Fruit fly (Drosophila melanogaster) whole organism, embryonic: ENCODE measurements around the gene cmet.

Experiments
- Awh ChIP-seq: fragments of 200-800 bp; sonication (Bioruptor generic); IDR thresholded peaks from 2 replicates; pipeline ENCODE4, ENCODE4 v1.3.6; 2022; ENCODE audit warnings: missing biosample characterization, missing genetic modification characterization
- B-H2 ChIP-seq: fragments of 200-800 bp; sonication (Bioruptor generic); optimal IDR thresholded peaks from 2 replicates; lab custom pipeline; 2018; ENCODE audit warnings: missing biosample characterization, mild to moderate bottlenecking, missing genetic modification characterization
- Bgb ChIP-seq: fragments of 200-800 bp; sonication (Bioruptor generic); IDR thresholded peaks from 2 replicates; pipeline ENCODE4 v1.3.6; 2022; ENCODE audit warnings: missing biosample characterization, missing genetic modification characterization; ENCODE audit not compliant: partially characterized antibody
- CG10147 ChIP-seq: fragments of 200-800 bp; sonication (Bioruptor generic); optimal IDR thresholded peaks from 2 replicates; lab custom pipeline; 2019; ENCODE audit warnings: missing biosample characterization, mild to moderate bottlenecking, missing genetic modification characterization, moderate library complexity
- CG10431 ChIP-seq: fragments of 200-800 bp; sonication (Bioruptor generic); optimal IDR thresholded peaks from 3 replicates; lab custom pipeline; 2018; ENCODE audit warnings: missing biosample characterization, mild to moderate bottlenecking, missing genetic modification characterization
- CG12744 ChIP-seq: fragments of 200-800 bp; sonication (Bioruptor generic); optimal IDR thresholded peaks from 2 replicates; lab custom pipeline; 2016; ENCODE audit warnings: missing biosample characterization, missing genetic modification characterization
- CG12769 ChIP-seq: fragments of 200-800 bp; sonication (Bioruptor generic); optimal IDR thresholded peaks from 2 replicates; lab custom pipeline; 2019; ENCODE audit warnings: missing biosample characterization, mild to moderate bottlenecking, missing genetic modification characterization, moderate library complexity
- CG13296 ChIP-seq: fragments of 200-800 bp; sonication (Bioruptor generic); optimal IDR thresholded peaks from 3 replicates; lab custom pipeline; 2018; ENCODE audit warnings: missing biosample characterization, mild to moderate bottlenecking, missing genetic modification characterization
- CG15479 ChIP-seq: fragments of 200-800 bp; sonication (Bioruptor generic); optimal IDR thresholded peaks from 3 replicates; lab custom pipeline; 2019; ENCODE audit warnings: missing biosample characterization, mild to moderate bottlenecking, missing genetic modification characterization, moderate library complexity
- CG17361 ChIP-seq: fragments of 200-800 bp; sonication (Bioruptor generic); IDR thresholded peaks from 3 replicates; pipeline ENCODE4 v1.3.6; 2022; ENCODE audit warnings: missing biosample characterization, missing genetic modification characterization
- CG18476 ChIP-seq: fragments of 200-800 bp; sonication (Bioruptor generic); optimal IDR thresholded peaks from 2 replicates; lab custom pipeline; 2016; ENCODE audit warnings: missing biosample characterization, mild to moderate bottlenecking, missing genetic modification characterization
- CG3163 ChIP-seq: fragments of 200-800 bp; sonication (Bioruptor generic); optimal IDR thresholded peaks from 3 replicates; lab custom pipeline; 2016; ENCODE audit warnings: missing biosample characterization, missing genetic modification characterization
- CG32767 ChIP-seq: fragments of 200-800 bp; sonication (Bioruptor generic); IDR thresholded peaks from 2 replicates; pipeline ENCODE4 v1.3.6; 2022; ENCODE audit warnings: missing biosample characterization, missing genetic modification characterization
- CG4328 ChIP-seq: fragments of 200-800 bp; sonication (Bioruptor generic); optimal IDR thresholded peaks from 3 replicates; lab custom pipeline; 2017; ENCODE audit warnings: missing biosample characterization, missing genetic modification reagents, missing genetic modification characterization
- CG4360 ChIP-seq: fragments of 200-800 bp; sonication (Bioruptor generic); IDR thresholded peaks from 2 replicates; pipeline ENCODE4 v1.3.6; 2022; ENCODE audit warnings: missing biosample characterization, missing genetic modification characterization
- CG4424 ChIP-seq: fragments of 200-800 bp; sonication (Bioruptor generic); optimal IDR thresholded peaks from 3 replicates; lab custom pipeline; 2016; ENCODE audit warnings: missing biosample characterization, missing genetic modification characterization
- CG4730 ChIP-seq: fragments of 200-800 bp; sonication (Bioruptor generic); IDR thresholded peaks from 2 replicates; pipeline ENCODE4 v1.3.6; 2022; ENCODE audit warnings: missing biosample characterization, missing genetic modification characterization
- CG6689 ChIP-seq: fragments of 200-800 bp; sonication (Bioruptor generic); IDR thresholded peaks from 2 replicates; pipeline ENCODE4 v1.3.6; 2022; ENCODE audit warnings: missing biosample characterization, missing genetic modification characterization
- CG7839 ChIP-seq: fragments of 200-800 bp; sonication (Bioruptor generic); optimal IDR thresholded peaks from 3 replicates; lab custom pipeline; 2018; ENCODE audit warnings: missing biosample characterization, mild to moderate bottlenecking, missing genetic modification characterization, moderate library complexity
- CG8359 ChIP-seq: fragments of 200-800 bp; sonication (Bioruptor generic); optimal IDR thresholded peaks from 2 replicates; lab custom pipeline; 2017; ENCODE audit warnings: missing biosample characterization, mild to moderate bottlenecking, missing genetic modification characterization, borderline replicate concordance
- CG8478 ChIP-seq: fragments of >200 bp; optimal IDR thresholded peaks from 2 replicates; lab custom pipeline; 2018
- CG9797 ChIP-seq: fragments of 200-800 bp; sonication (Bioruptor generic); optimal IDR thresholded peaks from 3 replicates; lab custom pipeline; 2018; ENCODE audit warnings: missing biosample characterization, mild to moderate bottlenecking, missing genetic modification characterization
- Dbx ChIP-seq: fragments of 200-800 bp; sonication (Bioruptor generic); IDR thresholded peaks from 3 replicates; pipeline ENCODE4 v1.3.6; 2022; ENCODE audit warnings: missing biosample characterization, missing genetic modification characterization
- Eip74EF ChIP-seq, 2 experiments: fragments of 200-800 bp in 1 of 2; fragments of >200 bp in 1 of 2; sonication (Bioruptor generic) in 1 of 2; optimal IDR thresholded peaks; 2 replicates each; lab custom pipeline; 2017 to 2019; ENCODE audit warnings: missing biosample characterization in 2 of 2, missing genetic modification characterization in 2 of 2, mild to moderate bottlenecking in 1 of 2, moderate library complexity in 1 of 2
- Fer3 ChIP-seq: fragments of 200-800 bp; sonication (Bioruptor generic); optimal IDR thresholded peaks from 2 replicates; lab custom pipeline; 2018; ENCODE audit warnings: missing biosample characterization, mild to moderate bottlenecking, missing genetic modification characterization, moderate library complexity
- H15 ChIP-seq: fragments of 200-800 bp; sonication (Bioruptor generic); IDR thresholded peaks from 3 replicates; pipeline ENCODE4 v1.3.6; 2022; ENCODE audit warnings: missing biosample characterization, missing genetic modification characterization
- Hr3 ChIP-seq: fragments of 200-800 bp; sonication (Bioruptor generic); optimal IDR thresholded peaks from 3 replicates; lab custom pipeline; 2016; ENCODE audit warnings: missing biosample characterization, missing genetic modification characterization
- Mrtf ChIP-seq: fragments of 200-800 bp; sonication (Bioruptor generic); IDR thresholded peaks from 3 replicates; pipeline ENCODE4 v1.3.6; 2022; ENCODE audit warnings: missing biosample characterization, missing genetic modification characterization
- Rx ChIP-seq: fragments of 200-800 bp; sonication (Bioruptor generic); IDR thresholded peaks from 2 replicates; pipeline ENCODE4 v1.3.6; 2022; ENCODE audit warnings: missing biosample characterization, missing genetic modification characterization
- Stat92E ChIP-seq, 3 experiments: fragments of >200 bp in 2 of 3; fragments of 200-800 bp in 1 of 3; sonication (Bioruptor generic) in 1 of 3; optimal IDR thresholded peaks; 2 replicates each; lab custom pipeline; 2017 to 2019; ENCODE audit warnings: missing biosample characterization in 3 of 3, missing genetic modification characterization in 3 of 3, mild to moderate bottlenecking in 1 of 3, moderate library complexity in 1 of 3
- Tbp ChIP-seq: fragments of >200 bp; optimal IDR thresholded peaks from 2 replicates; lab custom pipeline; 2018; ENCODE audit warnings: missing biosample characterization, missing genetic modification characterization
- al ChIP-seq: fragments of 200-800 bp; sonication (Bioruptor generic); IDR thresholded peaks from 2 replicates; pipeline ENCODE4 v1.3.6; 2022; ENCODE audit warnings: missing biosample characterization, missing genetic modification characterization
- btn ChIP-seq: fragments of 200-800 bp; sonication (Bioruptor generic); optimal IDR thresholded peaks from 2 replicates; lab custom pipeline; 2016; ENCODE audit warnings: missing biosample characterization, missing genetic modification characterization
- chinmo ChIP-seq: fragments of 200-800 bp; sonication (Bioruptor generic); IDR thresholded peaks from 4 replicates; pipeline ENCODE4 v1.3.6; 2022; ENCODE audit warnings: missing biosample characterization, missing genetic modification characterization; ENCODE audit not compliant: partially characterized antibody
- crp ChIP-seq, 2 experiments: fragments of 200-800 bp; sonication (Bioruptor generic); optimal IDR thresholded peaks; 2 replicates in 1 of 2; 3 replicates in 1 of 2; lab custom pipeline; 2017; ENCODE audit warnings: missing biosample characterization in 2 of 2, missing genetic modification characterization in 2 of 2, mild to moderate bottlenecking in 1 of 2, moderate library complexity in 1 of 2
- dysf ChIP-seq: fragments of 200-800 bp; sonication (Bioruptor generic); IDR thresholded peaks from 3 replicates; pipeline ENCODE4 v1.3.6; 2022; ENCODE audit warnings: missing biosample characterization, missing genetic modification characterization
- fd102C ChIP-seq: fragments of 200-800 bp; sonication (Bioruptor generic); optimal IDR thresholded peaks from 2 replicates; lab custom pipeline; 2018; ENCODE audit warnings: missing biosample characterization, mild to moderate bottlenecking, missing genetic modification characterization, moderate library complexity
- fru ChIP-seq: fragments of >200 bp; optimal IDR thresholded peaks from 2 replicates; lab custom pipeline; 2017
- gt ChIP-seq: fragments of 200-800 bp; sonication (Bioruptor generic); IDR thresholded peaks from 2 replicates; pipeline ENCODE4 v1.3.6; 2022; ENCODE audit warnings: missing biosample characterization, missing genetic modification characterization
- hth ChIP-seq: fragments of >200 bp; optimal IDR thresholded peaks from 2 replicates; lab custom pipeline; 2017; ENCODE audit warnings: inconsistent platforms
- kah ChIP-seq: fragments of 200-800 bp; sonication (Bioruptor generic); optimal IDR thresholded peaks from 2 replicates; lab custom pipeline; 2018; ENCODE audit warnings: missing biosample characterization, mild to moderate bottlenecking, missing genetic modification characterization
- lbe ChIP-seq: fragments of 200-800 bp; sonication (Bioruptor generic); optimal IDR thresholded peaks from 2 replicates; lab custom pipeline; 2016; ENCODE audit warnings: missing biosample characterization, mild to moderate bottlenecking, missing genetic modification characterization
- lola ChIP-seq, 3 experiments: fragments of >200 bp in 2 of 3; fragments of 200-800 bp in 1 of 3; sonication (Bioruptor generic) in 1 of 3; optimal IDR thresholded peaks; 2 replicates each; lab custom pipeline; 2017 to 2019; ENCODE audit warnings: missing biosample characterization in 3 of 3, missing genetic modification characterization in 3 of 3, mild to moderate bottlenecking in 1 of 3, moderate library complexity in 1 of 3
- luna ChIP-seq: fragments of 200-800 bp; sonication (Bioruptor generic); optimal IDR thresholded peaks from 2 replicates; lab custom pipeline; 2016; ENCODE audit warnings: missing biosample characterization, missing genetic modification characterization
- pum ChIP-seq: fragments of 200-800 bp; sonication (Bioruptor generic); optimal IDR thresholded peaks from 2 replicates; lab custom pipeline; 2016; ENCODE audit warnings: missing biosample characterization, missing genetic modification characterization
- stwl ChIP-seq: fragments of 200-800 bp; sonication (Bioruptor generic); optimal IDR thresholded peaks from 3 replicates; lab custom pipeline; 2018; ENCODE audit warnings: missing biosample characterization, mild to moderate bottlenecking, missing genetic modification characterization, moderate library complexity
- tgo ChIP-seq: fragments of 200-800 bp; sonication (Bioruptor generic); IDR thresholded peaks from 3 replicates; pipeline ENCODE4 v1.3.6; 2022; ENCODE audit warnings: missing biosample characterization, missing genetic modification characterization
- trh ChIP-seq: fragments of 200-800 bp; sonication (Bioruptor generic); optimal IDR thresholded peaks from 2 replicates; lab custom pipeline; 2016; ENCODE audit warnings: missing biosample characterization, missing genetic modification characterization
- twi ChIP-seq: fragments of 200-800 bp; optimal IDR thresholded peaks from 2 replicates; lab custom pipeline; 2019; ENCODE audit warnings: missing biosample characterization, mild to moderate bottlenecking, missing genetic modification characterization, moderate library complexity
- tx ChIP-seq: fragments of 200-800 bp; sonication (Bioruptor generic); optimal IDR thresholded peaks from 2 replicates; lab custom pipeline; 2016; ENCODE audit warnings: missing biosample characterization, missing genetic modification characterization
- vvl ChIP-seq: fragments of 200-800 bp; sonication (Bioruptor generic); IDR thresholded peaks from 2 replicates; pipeline ENCODE4 v1.3.6; 2022; ENCODE audit warnings: missing biosample characterization, missing genetic modification characterization
- zf30C ChIP-seq: fragments of 200-800 bp; sonication (Bioruptor generic); optimal IDR thresholded peaks from 3 replicates; lab custom pipeline; 2018; ENCODE audit warnings: missing biosample characterization, mild to moderate bottlenecking, missing genetic modification characterization

Gene cmet

DNA sequence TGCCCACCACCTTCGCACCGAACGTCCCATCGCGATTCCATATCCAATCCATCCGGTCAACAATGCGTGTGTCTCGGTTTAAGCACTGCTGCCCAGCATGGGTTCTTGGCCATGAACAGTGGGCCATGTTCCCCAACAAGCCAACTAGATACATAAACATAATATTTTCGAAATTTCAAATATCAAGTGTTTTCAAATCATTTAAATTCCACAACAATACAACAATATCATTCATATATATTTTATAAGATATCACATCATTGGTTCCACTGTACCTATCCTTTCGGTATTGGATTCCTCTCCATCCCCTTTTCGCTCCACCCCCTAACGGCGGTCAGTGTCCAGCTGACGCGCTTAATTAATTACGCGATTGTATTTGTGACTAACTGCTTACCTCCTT is 46.7 kb downstream of the cmet start (continued):
- TF ChIP-seq CG12744: no peak
- no peak for TF ChIP-seq kah (GFP tag; lab: Kevin White, UChicago)
- peak; percentile 12 for TF ChIP-seq CG4424
- TF ChIP-seq fru (lab: Kevin White, UChicago): no peak
- TF ChIP-seq Eip74EF (GFP tag; optimal IDR thresholded peaks at IDR 0.05; lab: Kevin White, UChicago): no peak
- TF ChIP-seq B-H2 (GFP tag; lab: Kevin White, UChicago): no peak
- no peak for TF ChIP-seq lbe (GFP tag; lab: Kevin White, UChicago)
- no peak for TF ChIP-seq trh
- TF ChIP-seq CG17361 (GFP tag; lab: Robert Waterston, UW): no peak
- no peak for TF ChIP-seq tx (GFP tag; lab: Kevin White, UChicago)
- no peak for TF ChIP-seq CG13296 (GFP tag; lab: Kevin White, UChicago)
- no peak for TF ChIP-seq CG15479 (GFP tag; lab: Kevin White, UChicago)
- no peak for TF ChIP-seq pum (GFP tag; lab: Kevin White, UChicago)
- TF ChIP-seq CG4730: 0 out of 2 replicates have a peak, but pooled peaks have one; percentile 11
- no peak for TF ChIP-seq zf30C
- TF ChIP-seq CG4360 (GFP tag; lab: Robert Waterston, UW): no peak
- TF ChIP-seq lola (GFP tag; optimal IDR thresholded peaks at IDR 0.05; lab: Kevin White, UChicago): no peak
- no peak for TF ChIP-seq tgo (GFP tag; lab: Robert Waterston, UW)
- TF ChIP-seq Rx (GFP tag; lab: Robert Waterston, UW): peak; percentile 29; the same call in 1 of the 2 replicates
- TF ChIP-seq Fer3 (tag; lab: Kevin White, UChicago): no peak
- TF ChIP-seq luna (GFP tag; lab: Kevin White, UChicago): no peak
- no peak for TF ChIP-seq chinmo (GFP tag; lab: Robert Waterston, UW)
- no peak for TF ChIP-seq CG8478 (lab: Kevin White, UChicago)
- no peak for TF ChIP-seq CG18476 (GFP tag; lab: Kevin White, UChicago)
- TF ChIP-seq gt (GFP tag; lab: Robert Waterston, UW): no peak
- TF ChIP-seq al (GFP tag; lab: Robert Waterston, UW): no peak
- TF ChIP-seq CG8359: no peak
- TF ChIP-seq Stat92E (GFP tag; optimal IDR thresholded peaks at IDR 0.05; lab: Kevin White, UChicago): no peak
- TF ChIP-seq CG12769 (tag; lab: Kevin White, UChicago): peak; percentile 20
- TF ChIP-seq Hr3 (GFP tag; lab: Kevin White, UChicago): no peak
- TF ChIP-seq dysf (GFP tag; lab: Robert Waterston, UW): 0 out of 3 replicates have a peak, but pooled peaks have one; percentile 23
- peak; percentile 7; the same call in 1 of the 3 replicates for TF ChIP-seq H15 (GFP tag; lab: Robert Waterston, UW)
- no peak for TF ChIP-seq CG9797 (GFP tag; lab: Kevin White, UChicago)
- no peak for TF ChIP-seq Mrtf
- TF ChIP-seq crp (GFP tag; optimal IDR thresholded peaks at IDR 0.05; lab: Kevin White, UChicago): no peak
- no peak for TF ChIP-seq Dbx (GFP tag; lab: Robert Waterston, UW)
- TF ChIP-seq CG6689 (GFP tag; lab: Robert Waterston, UW): peak; percentile 53
- peak; percentile 31 for TF ChIP-seq CG7839 (tag; lab: Kevin White, UChicago)
- no peak for TF ChIP-seq Bgb
- peak; percentile 41; the same call in 1 of the 2 replicates for TF ChIP-seq vvl
- 0 out of 2 replicates have a peak, but pooled peaks have one; percentile 34 for TF ChIP-seq CG32767
- no peak for TF ChIP-seq CG10147 (GFP tag; lab: Kevin White, UChicago)
- TF ChIP-seq Tbp (GFP tag; lab: Kevin White, UChicago): no peak
- no peak for TF ChIP-seq fd102C (GFP tag; lab: Kevin White, UChicago)
- TF ChIP-seq twi: no peak
- TF ChIP-seq stwl: no peak
- TF ChIP-seq CG10431 (GFP tag; lab: Kevin White, UChicago): no peak
- TF ChIP-seq CG3163 (GFP tag; lab: Kevin White, UChicago): no peak
- TF ChIP-seq CG4328: no peak
- TF ChIP-seq hth (lab: Kevin White, UChicago): no peak
- TF ChIP-seq Awh (GFP tag; lab: Robert Waterston, UW): no peak
- no peak for TF ChIP-seq btn (GFP tag; lab: Kevin White, UChicago)
